Fruit fly (Drosophila melanogaster) whole organism, embryonic: ENCODE results near the gene Rab18.

ENCODE experiments used
- Blimp-1 ChIP-seq: fragments of 200-800 bp; sonication (Bioruptor generic); optimal IDR thresholded peaks from 3 replicates; lab custom pipeline; 2018; ENCODE audit warnings: missing biosample characterization, missing genetic modification characterization, mild to moderate bottlenecking, moderate library complexity, missing genetic modification reagents
- CG13624 ChIP-seq: fragments of 200-800 bp; sonication (Bioruptor generic); optimal IDR thresholded peaks from 2 replicates; lab custom pipeline; 2016; ENCODE audit warnings: missing biosample characterization, missing genetic modification characterization
- CG13894 ChIP-seq: fragments of 200-800 bp; sonication (Bioruptor generic); optimal IDR thresholded peaks from 3 replicates; lab custom pipeline; 2018; ENCODE audit warnings: missing biosample characterization, mild to moderate bottlenecking, missing genetic modification characterization, moderate library complexity
- CG1529 ChIP-seq: fragments of 200-800 bp; sonication (Bioruptor generic); optimal IDR thresholded peaks from 3 replicates; lab custom pipeline; 2018; ENCODE audit warnings: missing biosample characterization, missing genetic modification characterization
- CG17912 ChIP-seq: fragments of 200-800 bp; sonication (Bioruptor generic); optimal IDR thresholded peaks from 2 replicates; lab custom pipeline; 2018; ENCODE audit warnings: missing biosample characterization, mild to moderate bottlenecking, missing genetic modification characterization
- CG18262 ChIP-seq: fragments of 200-800 bp; optimal IDR thresholded peaks from 3 replicates; lab custom pipeline; 2019; ENCODE audit warnings: missing biosample characterization, mild to moderate bottlenecking, missing genetic modification characterization, moderate library complexity
- CG18476 ChIP-seq: fragments of 200-800 bp; sonication (Bioruptor generic); optimal IDR thresholded peaks from 2 replicates; lab custom pipeline; 2016; ENCODE audit warnings: missing biosample characterization, mild to moderate bottlenecking, missing genetic modification characterization
- CG30431 ChIP-seq: fragments of 200-800 bp; sonication (Bioruptor generic); optimal IDR thresholded peaks from 2 replicates; lab custom pipeline; 2017; ENCODE audit warnings: missing biosample characterization, missing genetic modification characterization
- CG34422 ChIP-seq: fragments of 200-800 bp; sonication (Bioruptor generic); IDR thresholded peaks from 3 replicates; pipeline ENCODE4 v1.3.6; 2022; ENCODE audit warnings: missing biosample characterization, missing genetic modification characterization
- CG3995 ChIP-seq: fragments of 200-800 bp; sonication (Bioruptor generic); optimal IDR thresholded peaks from 3 replicates; lab custom pipeline; 2016; ENCODE audit warnings: missing biosample characterization, missing genetic modification characterization
- CG42726 ChIP-seq: fragments of 200-800 bp; sonication (Bioruptor generic); IDR thresholded peaks from 2 replicates; pipeline ENCODE4 v1.3.6; 2022; ENCODE audit warnings: missing biosample characterization, missing genetic modification characterization; ENCODE audit not compliant: partially characterized antibody
- CG4282 ChIP-seq: fragments of 200-800 bp; sonication (Bioruptor generic); optimal IDR thresholded peaks from 2 replicates; lab custom pipeline; 2016; ENCODE audit warnings: missing biosample characterization, missing genetic modification characterization
- CG4404 ChIP-seq: fragments of 200-800 bp; sonication (Bioruptor generic); IDR thresholded peaks from 2 replicates; pipeline ENCODE4 v1.3.6; 2022; ENCODE audit warnings: missing biosample characterization, missing genetic modification characterization
- CG4707 ChIP-seq: fragments of 200-800 bp; sonication (Bioruptor generic); optimal IDR thresholded peaks from 2 replicates; lab custom pipeline; 2018; ENCODE audit warnings: missing biosample characterization, mild to moderate bottlenecking, missing genetic modification characterization, moderate library complexity
- CG5245 ChIP-seq: fragments of 200-800 bp; sonication (Bioruptor generic); optimal IDR thresholded peaks from 3 replicates; lab custom pipeline; 2016; ENCODE audit warnings: missing biosample characterization, missing genetic modification characterization
- CG6254 ChIP-seq: fragments of 200-800 bp; sonication (Bioruptor generic); optimal IDR thresholded peaks from 3 replicates; lab custom pipeline; 2017; ENCODE audit warnings: mild to moderate bottlenecking, missing biosample characterization, missing genetic modification reagents, missing genetic modification characterization
- CG6791 ChIP-seq: fragments of 200-800 bp; sonication (Bioruptor generic); IDR thresholded peaks from 3 replicates; pipeline ENCODE4 v1.3.6; 2022; ENCODE audit warnings: missing biosample characterization, missing genetic modification characterization; ENCODE audit not compliant: partially characterized antibody
- CG6854 ChIP-seq: fragments of 200-800 bp; sonication (Bioruptor generic); optimal IDR thresholded peaks from 3 replicates; lab custom pipeline; 2017; ENCODE audit warnings: missing biosample characterization, mild to moderate bottlenecking, missing genetic modification characterization
- CG8089 ChIP-seq: fragments of 200-800 bp; sonication (Bioruptor generic); optimal IDR thresholded peaks from 3 replicates; lab custom pipeline; 2016; ENCODE audit warnings: missing biosample characterization, missing genetic modification characterization
- CG9727 ChIP-seq: fragments of 200-800 bp; sonication (Bioruptor generic); optimal IDR thresholded peaks from 3 replicates; lab custom pipeline; 2017; ENCODE audit warnings: missing biosample characterization, mild to moderate bottlenecking, missing genetic modification characterization
- CG9817 ChIP-seq: fragments of 200-800 bp; sonication (Bioruptor generic); optimal IDR thresholded peaks from 2 replicates; lab custom pipeline; 2018; ENCODE audit warnings: missing biosample characterization, mild to moderate bottlenecking, missing genetic modification characterization, moderate library complexity
- D19B ChIP-seq: fragments of 200-800 bp; sonication (Bioruptor generic); optimal IDR thresholded peaks from 2 replicates; lab custom pipeline; 2017; ENCODE audit warnings: missing biosample characterization, mild to moderate bottlenecking, missing genetic modification characterization
- Hmr ChIP-seq: fragments of 200-800 bp; sonication (Bioruptor generic); optimal IDR thresholded peaks from 3 replicates; lab custom pipeline; 2017; ENCODE audit warnings: mild to moderate bottlenecking, missing biosample characterization, missing genetic modification reagents, missing genetic modification characterization
- Hr3 ChIP-seq: fragments of 200-800 bp; sonication (Bioruptor generic); optimal IDR thresholded peaks from 3 replicates; lab custom pipeline; 2016; ENCODE audit warnings: missing biosample characterization, missing genetic modification characterization
- Jarid2 ChIP-seq: fragments of 200-800 bp; sonication (Bioruptor generic); optimal IDR thresholded peaks from 3 replicates; lab custom pipeline; 2017; ENCODE audit warnings: mild to moderate bottlenecking, missing biosample characterization, missing genetic modification reagents, missing genetic modification characterization
- MESR4 ChIP-seq: fragments of 200-800 bp; sonication (Bioruptor generic); optimal IDR thresholded peaks from 2 replicates; lab custom pipeline; 2018; ENCODE audit warnings: missing biosample characterization, mild to moderate bottlenecking, missing genetic modification characterization, moderate library complexity
- Pdp1 ChIP-seq, 2 experiments: fragments of 200-800 bp; sonication (Bioruptor generic); optimal IDR thresholded peaks; 3 replicates each; lab custom pipeline; 2016; ENCODE audit warnings: missing biosample characterization in 2 of 2, missing genetic modification characterization in 2 of 2, mild to moderate bottlenecking in 1 of 2, moderate library complexity in 1 of 2
- Ptx1 ChIP-seq: fragments of 200-800 bp; sonication (Bioruptor generic); IDR thresholded peaks from 2 replicates; pipeline ENCODE4 v1.3.6; 2022; ENCODE audit warnings: missing biosample characterization, missing genetic modification characterization
- Sry-δ ChIP-seq: fragments of 200-800 bp; sonication (Bioruptor generic); optimal IDR thresholded peaks from 2 replicates; lab custom pipeline; 2016; ENCODE audit warnings: missing biosample characterization, missing genetic modification characterization
- abd-A ChIP-seq: fragments of 200-800 bp; sonication (Bioruptor generic); optimal IDR thresholded peaks from 3 replicates; lab custom pipeline; 2019; ENCODE audit warnings: missing biosample characterization, mild to moderate bottlenecking, missing genetic modification characterization, moderate library complexity
- cas ChIP-seq: fragments of 200-800 bp; sonication (Bioruptor generic); IDR thresholded peaks from 2 replicates; pipeline ENCODE4 v1.3.6; 2022; ENCODE audit warnings: missing biosample characterization, missing genetic modification characterization
- disco-r ChIP-seq: fragments of 200-800 bp; sonication (Bioruptor generic); optimal IDR thresholded peaks from 2 replicates; lab custom pipeline; 2016; ENCODE audit warnings: missing biosample characterization, missing genetic modification characterization
- gfzf ChIP-seq: fragments of 200-800 bp; sonication (Bioruptor generic); optimal IDR thresholded peaks from 2 replicates; lab custom pipeline; 2016; ENCODE audit warnings: missing biosample characterization, mild to moderate bottlenecking, missing genetic modification characterization, moderate library complexity
- grau ChIP-seq: fragments of 200-800 bp; optimal IDR thresholded peaks from 3 replicates; lab custom pipeline; 2019; ENCODE audit warnings: missing biosample characterization, mild to moderate bottlenecking, missing genetic modification characterization, moderate library complexity
- inv ChIP-seq: fragments of 200-800 bp; sonication (Bioruptor generic); IDR thresholded peaks from 2 replicates; pipeline ENCODE4 v1.3.6; 2022; ENCODE audit warnings: missing biosample characterization, missing genetic modification characterization; ENCODE audit not compliant: partially characterized antibody
- jing ChIP-seq: fragments of 200-800 bp; sonication (Bioruptor generic); optimal IDR thresholded peaks from 2 replicates; lab custom pipeline; 2018; ENCODE audit warnings: missing biosample characterization, mild to moderate bottlenecking, missing genetic modification characterization
- jumu ChIP-seq: fragments of 200-800 bp; sonication (Bioruptor generic); optimal IDR thresholded peaks from 3 replicates; lab custom pipeline; 2016; ENCODE audit warnings: missing biosample characterization, missing genetic modification characterization
- kni ChIP-seq: fragments of 200-800 bp; sonication (Bioruptor generic); optimal IDR thresholded peaks from 3 replicates; lab custom pipeline; 2017; ENCODE audit warnings: mild to moderate bottlenecking, missing biosample characterization, missing genetic modification reagents, missing genetic modification characterization
- lov ChIP-seq, 2 experiments: fragments of 200-800 bp in 1 of 2; fragments of >200 bp in 1 of 2; sonication (Bioruptor generic) in 1 of 2; IDR thresholded peaks in 1 of 2; optimal IDR thresholded peaks in 1 of 2; 2 replicates in 1 of 2; 3 replicates in 1 of 2; pipeline versions ENCODE4 v1.3.6 to Lab custom; 2017 to 2022; ENCODE audit warnings: missing biosample characterization in 1 of 2, missing genetic modification characterization in 1 of 2
- mam ChIP-seq: fragments of 200-800 bp; sonication (Bioruptor generic); optimal IDR thresholded peaks from 3 replicates; lab custom pipeline; 2016; ENCODE audit warnings: missing biosample characterization, missing genetic modification characterization
- scrt ChIP-seq: fragments of 200-800 bp; sonication (Bioruptor generic); optimal IDR thresholded peaks from 2 replicates; lab custom pipeline; 2018; ENCODE audit warnings: missing biosample characterization, mild to moderate bottlenecking, missing genetic modification characterization, moderate library complexity
- sens-2 ChIP-seq: fragments of 200-800 bp; sonication (Bioruptor generic); IDR thresholded peaks from 2 replicates; pipeline ENCODE4 v1.3.6; 2022; ENCODE audit warnings: missing biosample characterization, missing genetic modification characterization
- so ChIP-seq: fragments of 200-800 bp; sonication (Bioruptor generic); IDR thresholded peaks from 3 replicates; pipeline ENCODE4 v1.3.6; 2022; ENCODE audit warnings: missing biosample characterization, missing genetic modification characterization
- tio ChIP-seq: fragments of 200-800 bp; sonication (Bioruptor generic); optimal IDR thresholded peaks from 2 replicates; lab custom pipeline; 2017; ENCODE audit warnings: missing biosample characterization, missing genetic modification characterization, inconsistent platforms
- tll ChIP-seq, 2 experiments: fragments of 200-800 bp in 1 of 2; fragments of >200 bp in 1 of 2; sonication (Bioruptor generic) in 1 of 2; optimal IDR thresholded peaks; 2 replicates each; lab custom pipeline; 2017 to 2019; ENCODE audit warnings: missing biosample characterization in 2 of 2, missing genetic modification characterization in 2 of 2, mild to moderate bottlenecking in 1 of 2, moderate library complexity in 1 of 2
- ttk ChIP-seq: fragments of 200-800 bp; sonication (Bioruptor generic); IDR thresholded peaks from 2 replicates; pipeline ENCODE4 v2.1.2; 2022; ENCODE audit warnings: missing biosample characterization, missing genetic modification characterization
- tup ChIP-seq: fragments of 200-800 bp; sonication (Bioruptor generic); optimal IDR thresholded peaks from 2 replicates; lab custom pipeline; 2016; ENCODE audit warnings: missing biosample characterization, mild to moderate bottlenecking, missing genetic modification characterization, moderate library complexity

The Rab18 gene

dm6 chrX:5677400-5678177, 6.0 kb upstream of the Rab18 start:
- peak; percentile 46; the same call in 1 of the 2 replicates for TF ChIP-seq ttk (GFP tag; lab: Robert Waterston, UW)
- peak; percentile 92; the same call in 2 of the 3 replicates for TF ChIP-seq so (GFP tag; lab: Robert Waterston, UW)
- TF ChIP-seq CG4404 (GFP tag; lab: Robert Waterston, UW): peak; percentile 29; the same call in 1 of the 2 replicates
- TF ChIP-seq MESR4 (GFP tag; lab: Kevin White, UChicago): peak; percentile 23
- peak; percentile 85 for TF ChIP-seq Jarid2 (GFP tag; lab: Kevin White, UChicago)
- TF ChIP-seq CG18262: peak; percentile 82
- peak; percentile 61 for TF ChIP-seq CG30431 (GFP tag; lab: Kevin White, UChicago)
- peak; percentile 99 for TF ChIP-seq kni (GFP tag; lab: Kevin White, UChicago)
- TF ChIP-seq scrt (GFP tag; lab: Kevin White, UChicago): peak; percentile 88
- peak; percentile 93 for TF ChIP-seq CG6854 (GFP tag; lab: Kevin White, UChicago)
- TF ChIP-seq CG8089 (GFP tag; lab: Kevin White, UChicago): peak; percentile 94
- TF ChIP-seq CG4282: peak; percentile 76
- TF ChIP-seq CG42726 (GFP tag; lab: Robert Waterston, UW): no peak
- peak; percentile 52 for TF ChIP-seq D19B (GFP tag; lab: Kevin White, UChicago)
- TF ChIP-seq jumu: peak; percentile 77
- TF ChIP-seq Ptx1 (GFP tag; lab: Robert Waterston, UW): peak; percentile 30; the same call in 1 of the 2 replicates
- TF ChIP-seq grau (tag; lab: Kevin White, UChicago): peak; percentile 67
- TF ChIP-seq lov (optimal IDR thresholded peaks at IDR 0.05; lab: Kevin White, UChicago): no peak
- peak; percentile 96 for TF ChIP-seq lov (GFP tag; IDR thresholded peaks at IDR 0.05; lab: Robert Waterston, UW)
- peak; percentile 85 for TF ChIP-seq sens-2 (GFP tag; lab: Robert Waterston, UW)
- TF ChIP-seq abd-A (tag; lab: Kevin White, UChicago): peak; percentile 80
- TF ChIP-seq Hmr: peak; percentile 96
- TF ChIP-seq CG34422: peak; percentile 74; the same call in 2 of the 3 replicates
- no peak for TF ChIP-seq jing (GFP tag; lab: Kevin White, UChicago)
- peak; percentile 65 for TF ChIP-seq mam
- TF ChIP-seq CG4707 (GFP tag; lab: Kevin White, UChicago): peak; percentile 96
- TF ChIP-seq CG3995 (GFP tag; lab: Kevin White, UChicago): no peak
- TF ChIP-seq disco-r (GFP tag; lab: Kevin White, UChicago): peak; percentile 84
- TF ChIP-seq inv (GFP tag; lab: Robert Waterston, UW): no peak
- TF ChIP-seq tio: peak; percentile 89
- peak; percentile 23 for TF ChIP-seq gfzf (GFP tag; lab: Kevin White, UChicago)
- TF ChIP-seq Blimp-1 (GFP tag; lab: Kevin White, UChicago): peak; percentile 94
- TF ChIP-seq CG18476 (GFP tag; lab: Kevin White, UChicago): peak; percentile 93
- peak; percentile 88 to 90 for TF ChIP-seq Pdp1 (GFP tag; optimal IDR thresholded peaks at IDR 0.05; lab: Kevin White, UChicago)
- no peak for TF ChIP-seq CG6791
- peak; percentile 67 for TF ChIP-seq cas (GFP tag; lab: Robert Waterston, UW)
- peak in 1 of 2 experiments; percentile 56 for TF ChIP-seq tll (GFP tag; optimal IDR thresholded peaks at IDR 0.05; lab: Kevin White, UChicago)
- TF ChIP-seq Sry-δ (GFP tag; lab: Kevin White, UChicago): peak; percentile 53
- TF ChIP-seq CG6254 (GFP tag; lab: Kevin White, UChicago): peak; percentile 89
- peak; percentile 90 for TF ChIP-seq CG9817 (tag; lab: Kevin White, UChicago)
- TF ChIP-seq CG9727 (GFP tag; lab: Kevin White, UChicago): peak; percentile 94
- TF ChIP-seq CG17912: peak; percentile 98
- peak; percentile 91 for TF ChIP-seq CG13894 (tag; lab: Kevin White, UChicago)
- TF ChIP-seq CG1529 (GFP tag; lab: Kevin White, UChicago): peak; percentile 95
- TF ChIP-seq Hr3 (GFP tag; lab: Kevin White, UChicago): peak; percentile 66
- peak; percentile 91 for TF ChIP-seq tup (GFP tag; lab: Kevin White, UChicago)
- peak; percentile 78 for TF ChIP-seq CG13624 (GFP tag; lab: Kevin White, UChicago)
- peak; percentile 85 for TF ChIP-seq CG5245
